Fruit fly (Drosophila melanogaster): ENCODE results near the gene CG32750.

Gene CG32750

dm6 chrX:6193183-6193810, 2.9 kb downstream of the CG32750 start (continued):
- peak; percentile 91 for TF ChIP-seq zfh1 (GFP tag; IDR thresholded peaks at IDR 0.05)
- peak; percentile 72 for TF ChIP-seq CG8924 (tag; optimal IDR thresholded peaks at IDR 0.05)
- TF ChIP-seq psq (GFP tag; optimal IDR thresholded peaks at IDR 0.05) = no peak
- TF ChIP-seq Lim3 (GFP tag; IDR thresholded peaks at IDR 0.05) = peak; percentile 73
- TF ChIP-seq Hand (GFP tag; optimal IDR thresholded peaks at IDR 0.05) = peak; percentile 83
- peak; percentile 58 for TF ChIP-seq Nf-YC (tag; optimal IDR thresholded peaks at IDR 0.05)
- TF ChIP-seq CG10321 (GFP tag; IDR thresholded peaks at IDR 0.05) = peak; percentile 64; the same call in 1 of the 2 replicates
- TF ChIP-seq CG3065 (GFP tag; optimal IDR thresholded peaks at IDR 0.05) = peak; percentile 11
- peak; percentile 68 for TF ChIP-seq D19A (tag; optimal IDR thresholded peaks at IDR 0.05)
- no peak for TF ChIP-seq CG1603 (tag; optimal IDR thresholded peaks at IDR 0.05)
- TF ChIP-seq ap (GFP tag; IDR thresholded peaks at IDR 0.05) = peak; percentile 63
- TF ChIP-seq Dip3 (GFP tag; optimal IDR thresholded peaks at IDR 0.05) = peak; percentile 9
- TF ChIP-seq CG17361 (GFP tag; IDR thresholded peaks at IDR 0.05) = peak; percentile 85
- TF ChIP-seq CG34422 (GFP tag; IDR thresholded peaks at IDR 0.05) = peak; percentile 89
- TF ChIP-seq sens-2 (GFP tag; IDR thresholded peaks at IDR 0.05) = peak; percentile 57; the same call in 1 of the 2 replicates
- peak in 1 of 2 experiments; percentile 41 for TF ChIP-seq Eip74EF (GFP tag; optimal IDR thresholded peaks at IDR 0.05)
- TF ChIP-seq E2f1 (GFP tag; IDR thresholded peaks at IDR 0.05) = peak; percentile 88
- TF ChIP-seq Sin3A (optimal IDR thresholded peaks at IDR 0.05) = no peak
- TF ChIP-seq wor (GFP tag; IDR thresholded peaks at IDR 0.05) = peak; percentile 87
- TF ChIP-seq BEAF-32 (GFP tag; optimal IDR thresholded peaks at IDR 0.05) = no peak
- peak; percentile 69 for TF ChIP-seq Blimp-1 (GFP tag; optimal IDR thresholded peaks at IDR 0.05)
- no peak for TF ChIP-seq Usf (GFP tag; optimal IDR thresholded peaks at IDR 0.05)
- TF ChIP-seq CG12071 (GFP tag; optimal IDR thresholded peaks at IDR 0.05) = peak; percentile 24
- no peak for TF ChIP-seq NC2β (GFP tag; optimal IDR thresholded peaks at IDR 0.05)
- no peak for TF ChIP-seq eyg (GFP tag; optimal IDR thresholded peaks at IDR 0.05)
- TF ChIP-seq luna (GFP tag; optimal IDR thresholded peaks at IDR 0.05) = no peak
- TF ChIP-seq Rfx (GFP tag; IDR thresholded peaks at IDR 0.05) = peak; percentile 90
- TF ChIP-seq CG4617 (GFP tag; optimal IDR thresholded peaks at IDR 0.05; ENCODE audit: borderline replicate concordance) = no peak
- TF ChIP-seq CG2116 (GFP tag; optimal IDR thresholded peaks at IDR 0.05) = peak; percentile 30
- TF ChIP-seq Jarid2 (GFP tag; optimal IDR thresholded peaks at IDR 0.05) = peak; percentile 47
- TF ChIP-seq CG11504 (tag; optimal IDR thresholded peaks at IDR 0.05) = peak; percentile 89
- peak; percentile 92 for TF ChIP-seq dysf (GFP tag; IDR thresholded peaks at IDR 0.05)
- peak; percentile 85 for TF ChIP-seq CG2712 (tag; optimal IDR thresholded peaks at IDR 0.05)
- no peak for TF ChIP-seq CG31388 (GFP tag; optimal IDR thresholded peaks at IDR 0.05)
- peak; percentile 77 for TF ChIP-seq CG11696 (GFP tag; IDR thresholded peaks at IDR 0.05)
- TF ChIP-seq sim (GFP tag; IDR thresholded peaks at IDR 0.05) = peak; percentile 38; the same call in 1 of the 2 replicates
- no peak for TF ChIP-seq tx (GFP tag; optimal IDR thresholded peaks at IDR 0.05)
- TF ChIP-seq Sox100B (GFP tag; optimal IDR thresholded peaks at IDR 0.05) = peak; percentile 76
- TF ChIP-seq br (optimal IDR thresholded peaks at IDR 0.05) = no peak
- no peak for TF ChIP-seq Myb (GFP tag; optimal IDR thresholded peaks at IDR 0.05)
- no peak for TF ChIP-seq sna (GFP tag; IDR thresholded peaks at IDR 0.05; ENCODE audit: partially characterized antibody)
- TF ChIP-seq E2f2 (GFP tag; IDR thresholded peaks at IDR 0.05) = peak; percentile 67
- TF ChIP-seq CG3838 (GFP tag; optimal IDR thresholded peaks at IDR 0.05) = peak; percentile 28
- peak; percentile 74; the same call in 2 of the 3 replicates for TF ChIP-seq CG2889 (GFP tag; IDR thresholded peaks at IDR 0.05)
- peak; percentile 90 for TF ChIP-seq Xrp1 (GFP tag; IDR thresholded peaks at IDR 0.05)
- no peak for TF ChIP-seq jumu (GFP tag; optimal IDR thresholded peaks at IDR 0.05)
- TF ChIP-seq YL-1 (GFP tag; optimal IDR thresholded peaks at IDR 0.05) = no peak
- TF ChIP-seq CG11456 (GFP tag; IDR thresholded peaks at IDR 0.05) = peak; percentile 88
- TF ChIP-seq pita (GFP tag; optimal IDR thresholded peaks at IDR 0.05) = no peak
- peak; percentile 94 for TF ChIP-seq vvl (GFP tag; IDR thresholded peaks at IDR 0.05)
- no peak for TF ChIP-seq trh (GFP tag; optimal IDR thresholded peaks at IDR 0.05)
- peak; percentile 91 for TF ChIP-seq row (GFP tag; IDR thresholded peaks at IDR 0.05)
